Worm (Caenorhabditis elegans) whole organism, midembryonic: ENCODE measurements around the gene F11G11.5.

ENCODE experiments used
- T22C8.4 ChIP-seq: fragments of 200-800 bp; sonication (Bioruptor generic); IDR thresholded peaks from 2 replicates; pipeline ENCODE4 v1.3.6; 2022; ENCODE audit warnings: missing genetic modification characterization, missing compliant biosample characterization
- cog-1 ChIP-seq: sonication (generic microtip); optimal IDR thresholded peaks from 2 replicates; lab custom pipeline; 2016; ENCODE audit warnings: missing genetic modification characterization, missing compliant biosample characterization
- flt-1 ChIP-seq: fragments of 200-800 bp; sonication (Bioruptor generic); IDR thresholded peaks from 2 replicates; pipeline ENCODE4 v1.3.6; 2022; ENCODE audit warnings: missing genetic modification characterization, missing compliant biosample characterization
- klf-2 ChIP-seq: fragments of 200-800 bp; sonication (Bioruptor generic); conservative IDR thresholded peaks from 2 replicates; pipeline ENCODE4 v1.3.6; 2022; ENCODE audit warnings: missing genetic modification reagents, missing genetic modification characterization, missing compliant biosample characterization
- med-1 ChIP-seq: sonication (generic microtip); optimal IDR thresholded peaks from 2 replicates; lab custom pipeline; 2017; ENCODE audit warnings: missing genetic modification characterization, mild to moderate bottlenecking, missing compliant biosample characterization, antibody characterized with exemption, missing genetic modification reagents; ENCODE audit not compliant: insufficient read depth
- ref-1 ChIP-seq: fragments of 200-800 bp; sonication (Bioruptor generic); conservative IDR thresholded peaks from 2 replicates; pipeline ENCODE4 v1.3.6; 2022; ENCODE audit warnings: missing genetic modification reagents, missing genetic modification characterization, missing compliant biosample characterization
- tab-1 ChIP-seq: fragments of 200-800 bp; sonication (Bioruptor generic); IDR thresholded peaks from 2 replicates; pipeline ENCODE4 v1.3.6; 2022; ENCODE audit warnings: missing genetic modification characterization, missing compliant biosample characterization
- ztf-23 ChIP-seq: fragments of 200-800 bp; sonication (Bioruptor generic); IDR thresholded peaks from 2 replicates; pipeline ENCODE4 v1.3.6; 2022; ENCODE audit warnings: missing genetic modification reagents, missing genetic modification characterization, missing compliant biosample characterization
- ztf-29 ChIP-seq: fragments of 200-800 bp; sonication (Bioruptor generic); IDR thresholded peaks from 2 replicates; pipeline ENCODE4 v1.3.6; 2022; ENCODE audit warnings: missing genetic modification reagents, missing genetic modification characterization, missing compliant biosample characterization

Gene F11G11.5

DNA sequence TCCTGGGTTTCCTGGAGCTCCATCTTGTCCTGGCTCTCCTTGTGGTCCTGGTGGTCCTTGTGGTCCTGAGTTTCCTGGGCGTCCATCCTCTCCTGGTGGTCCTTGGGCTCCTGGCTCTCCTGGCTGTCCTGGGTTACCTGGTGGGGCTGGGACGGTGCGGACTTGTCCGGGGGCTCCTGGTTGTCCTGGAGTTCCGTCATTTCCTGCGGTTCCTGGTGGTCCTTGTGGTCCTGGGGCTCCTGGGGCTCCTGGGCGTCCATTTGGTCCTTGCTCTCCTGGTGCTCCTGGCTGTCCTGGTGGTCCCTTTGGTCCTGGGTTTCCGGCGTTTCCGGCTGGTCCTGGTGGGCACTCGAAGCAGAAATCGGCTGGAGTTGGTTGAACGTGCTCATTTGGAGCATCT is 14.6 kb downstream of the F11G11.5 start:
- TF ChIP-seq ref-1 (GFP tag; lab: Robert Waterston, UW) (0 out of 2 replicates have a peak, but pooled peaks have one; percentile 9), tab-1 (0 out of 2 replicates have a peak, but pooled peaks have one; percentile 60)

- TF ChIP-seq flt-1 (GFP tag; lab: Robert Waterston, UW) (no peak), ref-1 (GFP tag; lab: Robert Waterston, UW) (no peak), cog-1 (tag; lab: Kevin White, UChicago) (no peak), ztf-23 (no peak), med-1 (GFP tag; lab: Kevin White, UChicago) (no peak), klf-2 (GFP tag; lab: Robert Waterston, UW) (no peak), ztf-29 (no peak), T22C8.4 (no peak), tab-1 (no peak)
Measured at ce11 chrII:4873029-4873428, 15.3 kb downstream of the F11G11.5 start, which contains the start of gene col-73. Gene col-73 (minus strand): TSS chrII:4873129.

ce11 chrII:4874335-4874861 is 16.7 kb downstream of the F11G11.5 start, which contains the start of gene F11G11.15:
Gene F11G11.15 (plus strand): TSS chrII:4874845.
- TF ChIP-seq ref-1 (GFP tag; lab: Robert Waterston, UW) (no peak), klf-2 (GFP tag; lab: Robert Waterston, UW) (no peak), cog-1 (tag; lab: Kevin White, UChicago) (no peak), flt-1 (GFP tag; lab: Robert Waterston, UW) (no peak), med-1 (GFP tag; lab: Kevin White, UChicago) (no peak), tab-1 (no peak), ztf-29 (no peak), ztf-23 (no peak), T22C8.4 (no peak)

DNA sequence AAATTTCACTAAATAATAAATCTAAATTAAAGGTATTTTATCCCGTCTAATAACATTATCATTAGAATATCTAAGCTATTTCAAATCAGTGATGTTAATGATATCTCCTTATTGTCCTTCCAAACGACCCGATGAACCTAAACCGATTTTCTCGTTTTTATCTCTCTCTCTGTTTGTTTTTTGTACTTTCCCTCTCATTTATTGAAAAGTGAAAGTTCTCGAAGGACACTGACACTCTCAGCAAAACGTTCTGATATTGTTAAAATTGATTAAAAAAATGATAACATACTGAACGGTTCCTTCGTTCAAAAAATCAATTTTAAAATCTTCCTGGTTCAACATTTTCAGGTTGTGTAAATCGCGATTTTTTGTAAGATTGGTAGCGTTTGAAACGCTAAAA is 18.4 kb downstream of the F11G11.5 start, which contains the start of gene F11G11.13:
TSS of gene F11G11.13 (minus strand) at position 89 of the 400 bp plus-strand sequence.
- no peak for TF ChIP-seq T22C8.4
- no peak for TF ChIP-seq ztf-23
- TF ChIP-seq med-1 (GFP tag; lab: Kevin White, UChicago): no peak
- TF ChIP-seq klf-2 (GFP tag; lab: Robert Waterston, UW): no peak
- no peak for TF ChIP-seq flt-1 (GFP tag; lab: Robert Waterston, UW)
- no peak for TF ChIP-seq ref-1 (GFP tag; lab: Robert Waterston, UW)
- no peak for TF ChIP-seq ztf-29
- no peak for TF ChIP-seq tab-1
- no peak for TF ChIP-seq cog-1 (tag; lab: Kevin White, UChicago)

- TF ChIP-seq ztf-23 (no peak), ztf-29 (no peak), klf-2 (GFP tag; lab: Robert Waterston, UW) (no peak), cog-1 (tag; lab: Kevin White, UChicago) (no peak), tab-1 (no peak), ref-1 (GFP tag; lab: Robert Waterston, UW) (no peak), med-1 (GFP tag; lab: Kevin White, UChicago) (no peak), T22C8.4 (no peak), flt-1 (GFP tag; lab: Robert Waterston, UW) (no peak)
Measured at ce11 chrII:4879629-4880028, 21.9 kb downstream of the F11G11.5 start, which contains the start of gene gst-6. Gene gst-6 (plus strand): TSS chrII:4879891.

DNA sequence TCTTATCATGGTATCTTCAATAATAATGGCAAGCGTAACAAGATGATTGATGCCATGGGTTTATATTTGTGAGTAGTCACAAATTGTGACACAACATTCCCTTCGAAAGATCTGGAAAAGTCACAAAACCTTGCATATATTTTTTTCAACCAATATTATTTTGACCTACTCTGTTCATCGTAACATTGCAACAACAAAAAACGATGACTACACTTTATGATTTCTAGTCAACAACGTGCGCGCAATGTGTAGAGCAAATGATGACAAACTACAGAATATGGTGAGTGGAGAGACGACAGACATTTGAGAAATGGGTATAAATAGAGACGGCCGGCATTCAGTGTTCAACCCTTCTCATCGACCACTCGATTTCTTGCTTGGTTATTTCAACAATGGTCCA is 24.0 kb downstream of the F11G11.5 start, which contains the start of gene gst-7:
TSS of gene gst-7 (plus strand) at position 336 of the 400 bp plus-strand sequence.
- no peak for TF ChIP-seq ztf-29
- TF ChIP-seq ztf-23: no peak
- no peak for TF ChIP-seq cog-1 (tag; lab: Kevin White, UChicago)
- no peak for TF ChIP-seq T22C8.4
- TF ChIP-seq med-1 (GFP tag; lab: Kevin White, UChicago): no peak
- no peak for TF ChIP-seq klf-2 (GFP tag; lab: Robert Waterston, UW)
- TF ChIP-seq flt-1 (GFP tag; lab: Robert Waterston, UW): no peak
- TF ChIP-seq ref-1 (GFP tag; lab: Robert Waterston, UW): no peak

DNA sequence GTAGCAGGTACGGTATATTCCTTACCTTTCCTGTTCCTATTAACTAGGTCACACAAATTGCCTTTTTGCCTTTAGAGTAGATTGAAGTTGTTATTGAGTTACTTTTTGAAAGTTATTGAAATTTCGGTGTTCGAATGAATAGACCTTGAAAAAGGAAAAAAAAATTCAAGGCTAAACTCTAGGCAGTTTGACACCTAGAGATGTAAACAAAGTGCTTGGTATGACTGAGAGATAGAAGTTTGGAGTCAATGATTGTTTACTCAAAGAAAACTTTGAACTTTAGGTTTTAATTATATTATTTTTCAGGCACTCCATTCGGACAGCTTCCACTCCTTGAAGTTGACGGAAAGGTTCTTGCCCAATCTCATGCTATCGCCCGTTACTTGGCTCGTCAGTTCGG is 24.8 kb downstream of the F11G11.5 start:
- TF ChIP-seq ztf-23 (no peak), flt-1 (GFP tag; lab: Robert Waterston, UW) (no peak), T22C8.4 (no peak), klf-2 (GFP tag; lab: Robert Waterston, UW) (no peak), med-1 (GFP tag; lab: Kevin White, UChicago) (no peak), ztf-29 (no peak), tab-1 (no peak)

ce11 chrII:4883412-4883811 is 25.7 kb downstream of the F11G11.5 start, which contains the start of gene gst-8:
Gene gst-8 (plus strand): TSS chrII:4883712.
- TF ChIP-seq tab-1 (no peak), med-1 (GFP tag; lab: Kevin White, UChicago) (no peak), cog-1 (tag; lab: Kevin White, UChicago) (no peak), ztf-29 (no peak), T22C8.4 (no peak), ref-1 (GFP tag; lab: Robert Waterston, UW) (no peak), klf-2 (GFP tag; lab: Robert Waterston, UW) (no peak), ztf-23 (no peak), flt-1 (GFP tag; lab: Robert Waterston, UW) (no peak)

- TF ChIP-seq ztf-29 (no peak), med-1 (GFP tag; lab: Kevin White, UChicago) (no peak)
Measured at ce11 chrII:4884403-4884802, 26.7 kb downstream of the F11G11.5 start.

ce11 chrII:4885976-4886375 is 28.3 kb downstream of the F11G11.5 start, which contains the start of gene R05F9.7:
Gene R05F9.7 (plus strand): TSS chrII:4886276.
- TF ChIP-seq tab-1 (no peak), klf-2 (GFP tag; lab: Robert Waterston, UW) (no peak), cog-1 (tag; lab: Kevin White, UChicago) (no peak)
